Worm (Caenorhabditis elegans): ENCODE results near the gene sup-1.

sup-1 gene

DNA sequence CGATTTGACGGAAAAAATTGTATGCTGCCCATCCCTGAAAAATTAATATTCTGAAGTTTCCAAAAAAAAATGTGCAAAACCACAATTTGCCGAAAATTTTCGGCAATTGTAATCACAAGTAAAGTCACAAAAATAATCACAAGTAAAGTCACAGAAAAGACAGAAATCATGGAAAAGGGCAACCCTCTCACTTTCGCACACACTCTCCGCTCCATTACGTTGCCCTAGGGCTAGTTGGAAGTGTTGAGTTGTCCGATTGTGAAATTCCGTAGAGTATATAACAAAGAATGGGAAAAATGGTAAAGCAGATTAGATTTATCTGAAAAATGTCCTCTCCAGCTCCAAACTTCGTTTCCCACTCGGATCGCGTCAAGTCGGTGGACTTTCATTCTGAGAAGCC, 16.0 kb downstream of the sup-1 start, which contains the start of gene Y41C4A.32:
Gene Y41C4A.32, plus strand, starts transcription at position 302 of the 400 bp plus-strand sequence.
- TF ChIP-seq unc-39 (tag; optimal IDR thresholded peaks at IDR 0.05) (no peak), skn-1 (tag; optimal IDR thresholded peaks at IDR 0.05) (no peak), nhr-28 (tag; optimal IDR thresholded peaks at IDR 0.05) (no peak), snpc-4 (tag; optimal IDR thresholded peaks at IDR 0.05) (no peak), sea-2 (GFP tag; optimal IDR thresholded peaks at IDR 0.05) (no peak), ZK546.5 (tag; optimal IDR thresholded peaks at IDR 0.05) (no peak), mdl-1 (tag; optimal IDR thresholded peaks at IDR 0.05) (no peak)

DNA sequence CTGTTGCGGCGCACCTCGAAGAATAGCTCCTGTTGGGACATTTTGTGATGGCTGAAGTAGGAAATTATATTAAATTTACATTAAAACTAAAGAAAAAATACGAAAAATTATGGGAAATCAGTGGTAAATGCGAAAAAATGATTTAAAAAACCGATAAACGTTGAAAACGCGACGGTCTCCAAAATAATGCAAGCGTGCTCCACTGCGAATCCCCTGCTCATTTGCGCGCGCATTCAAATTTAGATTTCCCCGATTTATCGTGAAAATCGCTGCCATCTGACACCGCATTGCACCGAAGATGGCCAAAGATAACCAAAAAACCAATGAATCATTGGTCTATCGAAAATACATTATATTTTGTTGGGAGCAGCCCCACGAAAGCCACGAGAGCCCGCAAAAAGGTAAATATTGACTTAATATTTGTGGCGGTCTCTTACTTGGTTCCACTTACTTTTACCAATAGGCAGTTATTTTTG, 18.0 kb downstream of the sup-1 start, which contains the start of the genes elb-1 and Y41C4A.11:
Gene elb-1, minus strand, starts transcription at position 51 of the 476 bp plus-strand sequence.
Gene Y41C4A.11, plus strand, starts transcription at position 461 of the 476 bp plus-strand sequence.
- TF ChIP-seq ceh-16 (tag; optimal IDR thresholded peaks at IDR 0.05): no peak
- no peak for TF ChIP-seq fos-1 (tag; optimal IDR thresholded peaks at IDR 0.05)
- no peak for TF ChIP-seq nhr-43 (tag; optimal IDR thresholded peaks at IDR 0.05; ENCODE audit: poor library complexity, severe bottlenecking)
- no peak for TF ChIP-seq fkh-2 (tag; optimal IDR thresholded peaks at IDR 0.05)
- peak; percentile 55 for TF ChIP-seq nhr-23 (tag; optimal IDR thresholded peaks at IDR 0.05)
- TF ChIP-seq egl-5 (tag; optimal IDR thresholded peaks at IDR 0.05): no peak
- TF ChIP-seq ceh-28 (tag; optimal IDR thresholded peaks at IDR 0.05): peak; percentile 37
- no peak for TF ChIP-seq elt-1 (tag; optimal IDR thresholded peaks at IDR 0.05)
- peak; percentile 42 for TF ChIP-seq snpc-4 (tag; optimal IDR thresholded peaks at IDR 0.05)
- no peak for TF ChIP-seq zag-1 (tag; optimal IDR thresholded peaks at IDR 0.05)
- TF ChIP-seq skn-1 (tag; optimal IDR thresholded peaks at IDR 0.05): peak; percentile 3
- TF ChIP-seq hmg-11 (tag; optimal IDR thresholded peaks at IDR 0.05): peak; percentile 85
- TF ChIP-seq nhr-28 (tag; optimal IDR thresholded peaks at IDR 0.05): no peak
- TF ChIP-seq pha-4 (tag; optimal IDR thresholded peaks at IDR 0.05): peak; percentile 98
- peak; percentile 25 for TF ChIP-seq elt-2 (tag; optimal IDR thresholded peaks at IDR 0.05)
- no peak for TF ChIP-seq ztf-4 (tag; optimal IDR thresholded peaks at IDR 0.05)
- peak; percentile 9 for TF ChIP-seq lin-39 (tag; optimal IDR thresholded peaks at IDR 0.05)
- peak; percentile 47 for TF ChIP-seq nhr-25 (tag; optimal IDR thresholded peaks at IDR 0.05)
- peak; percentile 81 for TF ChIP-seq lin-15B (tag; optimal IDR thresholded peaks at IDR 0.05)
- peak; percentile 64 for TF ChIP-seq nfya-1 (tag; optimal IDR thresholded peaks at IDR 0.05; ENCODE audit: insufficient read depth)
- TF ChIP-seq tbx-2 (tag; optimal IDR thresholded peaks at IDR 0.05): peak; percentile 7

DNA sequence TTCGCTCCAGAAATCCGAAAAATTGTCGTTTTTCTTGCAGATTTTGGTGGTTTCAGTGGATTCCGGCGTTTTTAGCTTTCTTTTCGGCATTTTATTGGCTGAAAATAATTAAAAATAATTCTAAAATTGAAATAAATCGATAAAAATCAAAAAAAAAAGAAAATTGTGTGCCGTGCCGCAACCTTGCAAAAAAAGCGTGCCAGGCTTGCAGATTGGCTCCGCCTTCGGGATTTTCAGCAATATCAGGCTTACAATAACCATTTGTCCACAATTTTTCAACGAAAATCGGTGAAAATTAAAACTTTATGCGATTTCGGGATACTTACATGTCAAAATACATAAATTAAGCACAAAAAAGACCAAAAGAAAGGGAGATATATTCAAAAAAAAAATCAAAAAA, 18.9 kb downstream of the sup-1 start, which contains the start of gene Y41C4A.9:
Gene Y41C4A.9, minus strand, starts transcription at position 98 of the 400 bp plus-strand sequence.
- TF ChIP-seq elt-1 (tag; optimal IDR thresholded peaks at IDR 0.05): no peak

DNA sequence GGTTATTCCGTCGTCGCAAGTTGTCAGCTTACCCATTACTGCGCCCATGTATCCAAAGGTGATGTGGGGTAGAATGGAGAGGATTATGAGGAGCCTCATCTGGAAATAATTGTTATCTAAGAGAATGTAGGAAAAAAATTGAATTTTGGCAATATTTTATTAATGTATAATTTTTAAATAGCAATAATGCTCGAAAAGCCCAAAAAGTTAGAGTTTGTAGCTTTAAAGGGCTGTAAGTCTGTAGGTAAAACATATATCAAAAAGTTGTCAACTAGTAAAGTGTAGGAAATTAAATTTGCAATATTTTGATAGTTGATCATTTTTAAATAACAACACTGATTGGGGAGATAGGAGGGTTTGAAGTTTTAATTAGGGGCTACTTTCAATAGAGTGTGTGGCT, 28.7 kb downstream of the sup-1 start, which contains the start of gene Y41C4A.8:
Gene Y41C4A.8, minus strand, starts transcription at position 101 of the 400 bp plus-strand sequence.
- TF ChIP-seq unc-62 (GFP tag; optimal IDR thresholded peaks at IDR 0.05) (no peak), R02D3.7 (tag; optimal IDR thresholded peaks at IDR 0.05) (no peak), elt-3 (tag; optimal IDR thresholded peaks at IDR 0.05) (no peak), nhr-23 (tag; optimal IDR thresholded peaks at IDR 0.05) (no peak), sea-2 (GFP tag; optimal IDR thresholded peaks at IDR 0.05) (no peak), ceh-82 (tag; optimal IDR thresholded peaks at IDR 0.05) (no peak), elt-2 (tag; optimal IDR thresholded peaks at IDR 0.05) (no peak), snpc-4 (tag; optimal IDR thresholded peaks at IDR 0.05) (no peak), jun-1 (tag; optimal IDR thresholded peaks at IDR 0.05) (no peak), nhr-25 (tag; optimal IDR thresholded peaks at IDR 0.05) (no peak), pha-4 (tag; optimal IDR thresholded peaks at IDR 0.05) (no peak), ztf-4 (tag; optimal IDR thresholded peaks at IDR 0.05) (no peak)

DNA sequence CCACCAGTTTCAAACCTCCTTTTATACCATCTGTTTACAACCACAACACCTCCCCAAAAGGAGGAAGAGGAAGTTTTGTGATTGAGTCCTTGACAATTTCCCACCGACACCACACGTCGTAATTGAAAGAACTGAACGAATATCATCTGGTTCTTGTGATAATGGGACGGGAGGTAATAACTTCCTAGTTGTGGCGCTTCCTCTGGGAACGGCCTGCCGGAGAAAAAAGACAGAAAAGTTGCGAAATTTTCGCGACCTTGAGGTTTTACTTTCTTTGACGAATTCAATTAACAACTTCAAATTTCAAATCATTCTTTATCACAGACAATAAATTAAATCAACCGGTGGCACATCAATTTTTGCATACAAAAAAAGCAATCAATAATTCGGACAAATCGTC, 30.8 kb downstream of the sup-1 start, which contains the start of gene col-96:
Gene col-96, minus strand, starts transcription at position 101 of the 400 bp plus-strand sequence.
- peak; percentile 13 for TF ChIP-seq ceh-28 (tag; optimal IDR thresholded peaks at IDR 0.05)
- TF ChIP-seq tbx-2 (tag; optimal IDR thresholded peaks at IDR 0.05): no peak
- peak; percentile 15 for TF ChIP-seq nhr-23 (tag; optimal IDR thresholded peaks at IDR 0.05)

DNA sequence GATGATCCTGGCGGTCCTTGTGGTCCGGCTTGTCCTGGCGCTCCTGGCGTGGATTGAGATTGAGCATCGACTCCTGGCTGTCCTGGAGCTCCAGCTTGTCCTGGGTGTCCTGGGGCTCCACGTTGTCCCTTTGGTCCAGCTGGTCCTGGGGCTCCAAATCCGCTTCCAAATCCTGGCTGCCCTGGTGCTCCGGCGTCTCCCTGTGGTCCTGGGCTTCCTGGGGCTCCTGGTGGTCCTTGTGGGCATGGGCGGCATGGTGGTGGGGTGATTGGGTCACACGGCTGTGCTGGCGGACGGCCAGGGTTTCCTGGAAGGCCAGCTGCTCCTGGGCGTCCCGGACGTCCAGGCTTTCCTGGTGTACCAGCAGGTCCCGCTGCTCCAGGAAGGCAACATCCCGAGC, 31.5 kb downstream of the sup-1 start:
- TF ChIP-seq elt-1 (tag; optimal IDR thresholded peaks at IDR 0.05) (no peak), jun-1 (tag; optimal IDR thresholded peaks at IDR 0.05) (no peak), sea-2 (GFP tag; optimal IDR thresholded peaks at IDR 0.05) (no peak), mdl-1 (tag; optimal IDR thresholded peaks at IDR 0.05) (no peak), unc-62 (GFP tag; optimal IDR thresholded peaks at IDR 0.05) (no peak), tbx-2 (tag; optimal IDR thresholded peaks at IDR 0.05) (no peak), ztf-11 (tag; optimal IDR thresholded peaks at IDR 0.05) (no peak), zag-1 (tag; optimal IDR thresholded peaks at IDR 0.05) (no peak), nhr-76 (tag; optimal IDR thresholded peaks at IDR 0.05) (no peak), skn-1 (tag; optimal IDR thresholded peaks at IDR 0.05) (no peak), snpc-4 (tag; optimal IDR thresholded peaks at IDR 0.05) (no peak), nhr-28 (tag; optimal IDR thresholded peaks at IDR 0.05) (no peak), ceh-16 (tag; optimal IDR thresholded peaks at IDR 0.05) (no peak), ceh-28 (tag; optimal IDR thresholded peaks at IDR 0.05) (no peak), ZK546.5 (tag; optimal IDR thresholded peaks at IDR 0.05) (no peak), unc-39 (tag; optimal IDR thresholded peaks at IDR 0.05) (no peak), nhr-11 (tag; optimal IDR thresholded peaks at IDR 0.05) (no peak), mml-1 (tag; optimal IDR thresholded peaks at IDR 0.05) (no peak)

Measured in whole organism, L3 larva.